Worm (Caenorhabditis elegans) whole organism, L2 larva: Measurements from ENCODE around the gene C01G10.18.

Experiments used
- C34F6.9 ChIP-seq: fragments of 150-350 bp; optimal IDR thresholded peaks from 2 replicates; lab custom pipeline; 2014; ENCODE audit warnings: missing biosample characterization, missing genetic modification characterization
- F13H6.1 ChIP-seq: sonication (generic microtip); optimal IDR thresholded peaks from 2 replicates; lab custom pipeline; 2016; ENCODE audit warnings: missing genetic modification characterization, missing compliant biosample characterization
- R02D3.7 ChIP-seq: fragments of 150-350 bp; optimal IDR thresholded peaks from 2 replicates; lab custom pipeline; 2014; ENCODE audit warnings: missing biosample characterization, missing genetic modification characterization
- alr-1 ChIP-seq: fragments of 150-350 bp; optimal IDR thresholded peaks from 2 replicates; lab custom pipeline; 2014; ENCODE audit warnings: missing biosample characterization, missing genetic modification characterization
- ama-1 ChIP-seq: fragments of 150-350 bp; optimal IDR thresholded peaks from 2 replicates; lab custom pipeline; 2018; ENCODE audit warnings: inconsistent platforms
- blmp-1 ChIP-seq: sonication (generic microtip); optimal IDR thresholded peaks from 2 replicates; lab custom pipeline; 2017; ENCODE audit warnings: missing genetic modification characterization, mild to moderate bottlenecking, missing compliant biosample characterization, antibody characterized with exemption, moderate library complexity; ENCODE audit not compliant: insufficient read depth
- ceh-82 ChIP-seq: fragments of 150-350 bp; optimal IDR thresholded peaks from 2 replicates; lab custom pipeline; 2014; ENCODE audit warnings: missing biosample characterization, missing genetic modification characterization
- crh-2 ChIP-seq: sonication (generic microtip); optimal IDR thresholded peaks from 2 replicates; lab custom pipeline; 2017; ENCODE audit warnings: missing biosample characterization, missing genetic modification characterization
- dmd-4 ChIP-seq: sonication (generic microtip); optimal IDR thresholded peaks from 2 replicates; lab custom pipeline; 2017; ENCODE audit warnings: missing biosample characterization, missing genetic modification characterization
- egl-27 ChIP-seq: sonication (generic microtip); optimal IDR thresholded peaks from 3 replicates; lab custom pipeline; 2017; ENCODE audit warnings: missing biosample characterization, missing genetic modification reagents, missing genetic modification characterization
- elt-1 ChIP-seq: fragments of 150-350 bp; optimal IDR thresholded peaks from 2 replicates; lab custom pipeline; 2014; ENCODE audit warnings: missing biosample characterization, missing genetic modification characterization
- elt-3 ChIP-seq: sonication (generic microtip); optimal IDR thresholded peaks from 2 replicates; lab custom pipeline; 2017; ENCODE audit warnings: missing biosample characterization, missing genetic modification characterization
- fos-1 ChIP-seq: fragments of 150-350 bp; optimal IDR thresholded peaks from 2 replicates; lab custom pipeline; 2014; ENCODE audit warnings: missing biosample characterization, missing genetic modification characterization
- gmeb-1 ChIP-seq: fragments of 150-350 bp; optimal IDR thresholded peaks from 2 replicates; lab custom pipeline; 2014; ENCODE audit warnings: missing biosample characterization, missing genetic modification characterization
- lin-11 ChIP-seq: fragments of 150-350 bp; sonication (generic microtip); optimal IDR thresholded peaks from 2 replicates; lab custom pipeline; 2014; ENCODE audit warnings: missing biosample characterization, missing genetic modification characterization, inconsistent platforms, mixed read lengths
- lin-13 ChIP-seq: fragments of 150-350 bp; optimal IDR thresholded peaks from 2 replicates; lab custom pipeline; 2014; ENCODE audit warnings: missing biosample characterization, missing genetic modification reagents, missing genetic modification characterization
- lsy-2 ChIP-seq, 2 experiments: fragments of 150-350 bp in 1 of 2; sonication (generic microtip) in 1 of 2; optimal IDR thresholded peaks; 2 replicates each; lab custom pipeline; 2014 to 2017; ENCODE audit warnings: missing biosample characterization in 2 of 2, missing genetic modification characterization in 2 of 2
- mab-5 ChIP-seq: fragments of 150-350 bp; optimal IDR thresholded peaks from 2 replicates; lab custom pipeline; 2014; ENCODE audit warnings: missing biosample characterization, missing genetic modification characterization
- nhr-10 ChIP-seq: sonication (generic microtip); optimal IDR thresholded peaks from 2 replicates; lab custom pipeline; 2017; ENCODE audit warnings: missing biosample characterization, missing genetic modification characterization
- nhr-129 ChIP-seq: fragments of 150-350 bp; optimal IDR thresholded peaks from 2 replicates; lab custom pipeline; 2014; ENCODE audit warnings: missing biosample characterization, missing genetic modification characterization
- nhr-21 ChIP-seq: fragments of 150-350 bp; optimal IDR thresholded peaks from 2 replicates; lab custom pipeline; 2014; ENCODE audit warnings: missing biosample characterization, missing genetic modification characterization
- nhr-25 ChIP-seq: fragments of 150-350 bp; sonication (generic microtip); optimal IDR thresholded peaks from 3 replicates; lab custom pipeline; 2014; ENCODE audit warnings: missing biosample characterization, missing genetic modification characterization
- nhr-6 ChIP-seq: fragments of 150-350 bp; optimal IDR thresholded peaks from 2 replicates; lab custom pipeline; 2014; ENCODE audit warnings: missing biosample characterization, missing genetic modification characterization
- sem-4 ChIP-seq: fragments of 150-350 bp; optimal IDR thresholded peaks from 2 replicates; lab custom pipeline; 2014; ENCODE audit warnings: missing biosample characterization, missing genetic modification reagents, missing genetic modification characterization
- skn-1 ChIP-seq: sonication (generic microtip); optimal IDR thresholded peaks from 2 replicates; lab custom pipeline; 2017; ENCODE audit warnings: missing biosample characterization, missing genetic modification characterization
- sma-3 ChIP-seq: sonication (generic microtip); optimal IDR thresholded peaks from 2 replicates; lab custom pipeline; 2016; ENCODE audit warnings: missing genetic modification reagents, missing genetic modification characterization, missing compliant biosample characterization
- sma-9 ChIP-seq, 2 experiments: fragments of 150-350 bp in 1 of 2; sonication (generic microtip) in 1 of 2; optimal IDR thresholded peaks; 2 replicates each; lab custom pipeline; 2014 to 2016; ENCODE audit warnings: missing genetic modification characterization in 2 of 2, mild to moderate bottlenecking in 1 of 2, missing biosample characterization in 1 of 2, missing compliant biosample characterization in 1 of 2, missing genetic modification reagents in 1 of 2, moderate library complexity in 1 of 2
- snpc-4 ChIP-seq: fragments of 150-350 bp; optimal IDR thresholded peaks from 2 replicates; lab custom pipeline; 2014; ENCODE audit warnings: missing biosample characterization, missing genetic modification characterization
- unc-39 ChIP-seq: fragments of 150-350 bp; optimal IDR thresholded peaks from 2 replicates; lab custom pipeline; 2014; ENCODE audit warnings: missing biosample characterization, missing genetic modification characterization
- unc-55 ChIP-seq: fragments of 150-350 bp; sonication (generic microtip); optimal IDR thresholded peaks from 3 replicates; lab custom pipeline; 2014; ENCODE audit warnings: missing biosample characterization, missing genetic modification reagents, missing genetic modification characterization
- unc-62 ChIP-seq: fragments of 150-350 bp; optimal IDR thresholded peaks from 2 replicates; lab custom pipeline; 2014; ENCODE audit warnings: missing biosample characterization, missing genetic modification reagents, missing genetic modification characterization
- zag-1 ChIP-seq: fragments of 150-350 bp; optimal IDR thresholded peaks from 2 replicates; lab custom pipeline; 2014; ENCODE audit warnings: missing biosample characterization, missing genetic modification characterization
- ztf-1 ChIP-seq: fragments of 200-800 bp; sonication (Bioruptor generic); conservative IDR thresholded peaks from 2 replicates; pipeline ENCODE4 v1.3.6; 2022; ENCODE audit warnings: missing genetic modification characterization, missing compliant biosample characterization
- ztf-4 ChIP-seq: fragments of 150-350 bp; optimal IDR thresholded peaks from 2 replicates; lab custom pipeline; 2014; ENCODE audit warnings: missing biosample characterization, missing genetic modification characterization

C01G10.18 gene

ce11 chrV:15088613-15089012, at the start of gene C01G10.18:
C01G10.18 (minus strand) TSS chrV:15088713.
- TF ChIP-seq nhr-129: no peak
- TF ChIP-seq egl-27 (tag; lab: Kevin White, UChicago): no peak
- no peak for TF ChIP-seq mab-5 (tag; lab: Kevin White, UChicago)
- TF ChIP-seq crh-2 (tag; lab: Kevin White, UChicago): no peak
- TF ChIP-seq skn-1 (tag; lab: Kevin White, UChicago): no peak
- TF ChIP-seq unc-62 (GFP tag; lab: Kevin White, UChicago): no peak
- TF ChIP-seq F13H6.1 (tag; lab: Kevin White, UChicago): no peak

- TF ChIP-seq ztf-4 (tag; lab: Kevin White, UChicago) (peak; percentile 16), lsy-2 (tag; optimal IDR thresholded peaks at IDR 0.05; lab: Kevin White, UChicago) (peak in 1 of 2 experiments; percentile 87), skn-1 (tag; lab: Kevin White, UChicago) (no peak), lin-13 (GFP tag; lab: Kevin White, UChicago) (peak; percentile 83), nhr-10 (tag; lab: Kevin White, UChicago) (no peak), fos-1 (tag; lab: Kevin White, UChicago) (peak; percentile 72), nhr-6 (tag; lab: Kevin White, UChicago) (no peak), nhr-129 (peak; percentile 86), ceh-82 (tag; lab: Kevin White, UChicago) (peak; percentile 52), R02D3.7 (tag; lab: Kevin White, UChicago) (no peak), egl-27 (tag; lab: Kevin White, UChicago) (peak; percentile 21), unc-39 (tag; lab: Kevin White, UChicago) (no peak), snpc-4 (tag; lab: Kevin White, UChicago) (peak; percentile 68), mab-5 (tag; lab: Kevin White, UChicago) (no peak), gmeb-1 (tag; lab: Kevin White, UChicago) (peak; percentile 87), F13H6.1 (tag; lab: Kevin White, UChicago) (peak; percentile 56), crh-2 (tag; lab: Kevin White, UChicago) (peak; percentile 79), lin-11 (tag; lab: Kevin White, UChicago) (no peak), sma-3 (peak; percentile 63), zag-1 (tag; lab: Kevin White, UChicago) (peak; percentile 59), sma-9 (GFP tag; optimal IDR thresholded peaks at IDR 0.05; lab: Kevin White, UChicago) (peak; percentile 79), sma-9 (tag; optimal IDR thresholded peaks at IDR 0.05; lab: Kevin White, UChicago) (no peak), unc-55 (GFP tag; lab: Kevin White, UChicago) (peak; percentile 97), nhr-21 (tag; lab: Kevin White, UChicago) (peak; percentile 60), elt-1 (tag; lab: Kevin White, UChicago) (no peak), dmd-4 (tag; lab: Kevin White, UChicago) (no peak), blmp-1 (peak; percentile 72), sem-4 (tag; lab: Kevin White, UChicago) (peak; percentile 3), C34F6.9 (peak; percentile 90)
These were observed 48.3 kb upstream of the C01G10.18 start, which contains the start of gene aipl-1 for ce11 chrV:15136772-15137171. aipl-1 (minus strand) TSS chrV:15136801.

DNA sequence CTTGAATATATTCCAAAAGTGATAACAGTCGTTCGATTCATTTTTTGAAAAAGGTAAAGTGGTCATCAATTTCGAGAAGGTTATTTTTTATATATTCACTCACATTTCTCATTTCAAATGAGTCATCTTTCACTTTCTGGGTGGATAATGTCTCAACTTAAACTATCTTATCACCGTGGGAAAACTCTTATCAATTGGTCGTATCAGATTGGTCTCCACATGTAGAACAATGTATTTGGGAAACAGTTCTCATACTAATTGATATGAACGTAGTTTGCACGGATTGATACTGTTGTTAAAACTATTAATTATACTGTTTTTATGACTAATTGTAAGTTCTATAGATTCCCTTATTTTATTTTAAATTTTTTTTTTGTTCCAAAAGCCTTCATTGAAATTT, 45.3 kb upstream of the C01G10.18 start:
- peak; percentile 85 for TF ChIP-seq fos-1 (tag; lab: Kevin White, UChicago)
- no peak for TF ChIP-seq snpc-4 (tag; lab: Kevin White, UChicago)

DNA sequence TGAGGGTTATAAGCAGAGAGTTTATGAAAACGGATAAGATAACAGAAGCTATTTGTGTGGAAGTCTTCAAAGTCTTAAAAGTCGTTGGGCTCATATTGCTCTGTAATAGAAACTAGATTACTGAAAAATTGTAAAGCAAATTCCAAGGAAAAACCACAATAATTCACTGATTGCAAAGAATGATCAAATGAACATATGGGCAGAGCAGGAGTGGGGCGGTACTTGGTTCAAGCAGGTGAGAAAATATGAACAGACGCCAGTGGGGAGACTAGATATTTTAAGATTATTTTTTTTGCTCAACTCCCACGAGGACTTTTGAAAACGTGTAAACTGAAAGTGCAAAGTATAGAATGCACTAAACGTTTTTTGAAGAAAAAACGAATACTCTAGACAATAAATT, 43.9 kb upstream of the C01G10.18 start, which contains the start of gene str-171:
TSS of gene str-171 (minus strand) at position 101 of the 400 bp plus-strand sequence.
- TF ChIP-seq alr-1 (no peak), F13H6.1 (tag; lab: Kevin White, UChicago) (no peak), ztf-1 (GFP tag; lab: Robert Waterston, UW) (no peak), crh-2 (tag; lab: Kevin White, UChicago) (no peak), ama-1 (no peak), nhr-21 (tag; lab: Kevin White, UChicago) (no peak), nhr-6 (tag; lab: Kevin White, UChicago) (no peak), lin-13 (GFP tag; lab: Kevin White, UChicago) (no peak), sma-3 (no peak), nhr-25 (tag; lab: Kevin White, UChicago) (no peak), snpc-4 (tag; lab: Kevin White, UChicago) (no peak), mab-5 (tag; lab: Kevin White, UChicago) (no peak), elt-3 (no peak)
